Fruit fly (Drosophila melanogaster): ENCODE data around the gene Acbp6.

- TF ChIP-seq CG8478 (optimal IDR thresholded peaks at IDR 0.05): no peak
- no peak for TF ChIP-seq CTCF (optimal IDR thresholded peaks at IDR 0.05)
Measured at dm6 chr3L:7087347-7087746, 41.4 kb upstream of the Acbp6 start.

Measured in S2 (cell line).